Fruit fly (Drosophila melanogaster): Measurements from ENCODE around the gene p130CAS.

p130CAS gene

dm6 chr3L:184251-184650 is 31.6 kb downstream of the p130CAS start, which contains the start of the genes CG34140, Mkp and Mtch (continued):
- TF ChIP-seq odd (GFP tag; optimal IDR thresholded peaks at IDR 0.05) (no peak), HLH54F (GFP tag; optimal IDR thresholded peaks at IDR 0.05) (peak; percentile 94), pzg (GFP tag; optimal IDR thresholded peaks at IDR 0.05) (peak; percentile 82), corto (GFP tag; optimal IDR thresholded peaks at IDR 0.05) (peak; percentile 79), Xrp1 (GFP tag; IDR thresholded peaks at IDR 0.05) (peak; percentile 90), phol (tag; optimal IDR thresholded peaks at IDR 0.05) (peak; percentile 89), CG17802 (tag; optimal IDR thresholded peaks at IDR 0.05) (peak; percentile 14), p53 (GFP tag; optimal IDR thresholded peaks at IDR 0.05) (peak; percentile 70), CG1602 (GFP tag; optimal IDR thresholded peaks at IDR 0.05) (peak; percentile 86), disco-r (GFP tag; optimal IDR thresholded peaks at IDR 0.05) (peak; percentile 54), Fer3 (tag; optimal IDR thresholded peaks at IDR 0.05) (no peak), CG1832 (GFP tag; optimal IDR thresholded peaks at IDR 0.05) (no peak), Gug (GFP tag; IDR thresholded peaks at IDR 0.05) (peak; percentile 83), dmrt99B (tag; optimal IDR thresholded peaks at IDR 0.05) (no peak), CG14965 (GFP tag; optimal IDR thresholded peaks at IDR 0.05; ENCODE audit: borderline replicate concordance) (peak; percentile 48), CG12942 (GFP tag; optimal IDR thresholded peaks at IDR 0.05) (peak; percentile 86), Hr39 (optimal IDR thresholded peaks at IDR 0.05) (no peak), ems (GFP tag; optimal IDR thresholded peaks at IDR 0.05) (peak; percentile 68), hb (GFP tag; IDR thresholded peaks at IDR 0.05; ENCODE audit: partially characterized antibody) (peak; percentile 82), CG18599 (GFP tag; optimal IDR thresholded peaks at IDR 0.05) (peak; percentile 88), CG4404 (GFP tag; IDR thresholded peaks at IDR 0.05) (peak; percentile 76), btn (GFP tag; optimal IDR thresholded peaks at IDR 0.05) (peak; percentile 14), CG7745 (tag; optimal IDR thresholded peaks at IDR 0.05) (no peak), Bdp1 (GFP tag; optimal IDR thresholded peaks at IDR 0.05) (peak; percentile 85), Dad (GFP tag; optimal IDR thresholded peaks at IDR 0.05) (peak; percentile 86), kni (GFP tag; optimal IDR thresholded peaks at IDR 0.05) (peak; percentile 81), Camta (GFP tag; optimal IDR thresholded peaks at IDR 0.05) (peak; percentile 79), Taf1 (GFP tag; IDR thresholded peaks at IDR 0.05) (peak; percentile 56; the same call in 1 of the 2 replicates), danr (GFP tag; IDR thresholded peaks at IDR 0.05) (peak; percentile 76), twi (tag; optimal IDR thresholded peaks at IDR 0.05) (no peak), CG4854 (GFP tag; optimal IDR thresholded peaks at IDR 0.05) (no peak), ap (GFP tag; IDR thresholded peaks at IDR 0.05) (peak; percentile 64; the same call in 1 of the 2 replicates), CG9876 (GFP tag; optimal IDR thresholded peaks at IDR 0.05) (peak; percentile 67), Hey (tag; optimal IDR thresholded peaks at IDR 0.05) (no peak), CG33213 (GFP tag; optimal IDR thresholded peaks at IDR 0.05) (peak; percentile 92), chm (GFP tag; IDR thresholded peaks at IDR 0.05) (peak; percentile 64), CG7839 (tag; optimal IDR thresholded peaks at IDR 0.05) (no peak), ewg (GFP tag; optimal IDR thresholded peaks at IDR 0.05) (peak; percentile 73), kah (GFP tag; optimal IDR thresholded peaks at IDR 0.05) (peak; percentile 83), CG13296 (GFP tag; optimal IDR thresholded peaks at IDR 0.05) (no peak), CG7928 (GFP tag; optimal IDR thresholded peaks at IDR 0.05) (no peak), cg (GFP tag; optimal IDR thresholded peaks at IDR 0.05) (no peak), gem (tag; optimal IDR thresholded peaks at IDR 0.05) (peak; percentile 91), ftz-f1 (GFP tag; optimal IDR thresholded peaks at IDR 0.05) (peak; percentile 49), CG3847 (GFP tag; IDR thresholded peaks at IDR 0.05) (peak; percentile 88), pros (GFP tag; optimal IDR thresholded peaks at IDR 0.05) (no peak), yki (optimal IDR thresholded peaks at IDR 0.05) (no peak), sens-2 (GFP tag; IDR thresholded peaks at IDR 0.05) (0 out of 2 replicates have a peak, but pooled peaks have one; percentile 21), CG12391 (tag; optimal IDR thresholded peaks at IDR 0.05) (peak; percentile 92), Drgx (GFP tag; IDR thresholded peaks at IDR 0.05) (peak; percentile 36; the same call in 1 of the 2 replicates), tio (GFP tag; optimal IDR thresholded peaks at IDR 0.05) (no peak), CG8924 (tag; optimal IDR thresholded peaks at IDR 0.05) (peak; percentile 82)

All from whole organism, embryonic.